Worm (Caenorhabditis elegans): ENCODE results near the gene cdk-11.1.

cdk-11.1 gene

ce11 chrII:7682488-7682887 is 16.5 kb upstream of the cdk-11.1 start:
- no peak for TF ChIP-seq ceh-82 (tag; optimal IDR thresholded peaks at IDR 0.05)

ce11 chrII:7684589-7684988 is 14.4 kb upstream of the cdk-11.1 start, which contains the start of gene F18A1.1:
Gene F18A1.1 (plus strand): TSS chrII:7684889.
- TF ChIP-seq nhr-21 (tag; optimal IDR thresholded peaks at IDR 0.05) (peak; percentile 15), F13H6.1 (tag; optimal IDR thresholded peaks at IDR 0.05) (no peak)

ce11 chrII:7690384-7690783 is 8.7 kb upstream of the cdk-11.1 start, which contains the start of gene pid-1:
Gene pid-1 (minus strand): TSS chrII:7690556.
- TF ChIP-seq mab-5 (tag; optimal IDR thresholded peaks at IDR 0.05) (no peak), elt-3 (tag; optimal IDR thresholded peaks at IDR 0.05) (no peak), sma-3 (GFP tag; optimal IDR thresholded peaks at IDR 0.05) (no peak), lin-13 (GFP tag; optimal IDR thresholded peaks at IDR 0.05) (no peak), sem-4 (tag; optimal IDR thresholded peaks at IDR 0.05) (no peak), nhr-10 (tag; optimal IDR thresholded peaks at IDR 0.05) (no peak), lin-39 (tag; optimal IDR thresholded peaks at IDR 0.05) (no peak)

- TF ChIP-seq fos-1 (tag; optimal IDR thresholded peaks at IDR 0.05), result peak; percentile 92
- TF ChIP-seq ztf-1 (GFP tag; conservative IDR thresholded peaks at IDR 0.05), result no peak
Measured at ce11 chrII:7693929-7694328, 5.1 kb upstream of the cdk-11.1 start, which contains the start of gene nhx-2. Gene nhx-2 (minus strand): TSS chrII:7693957.

ce11 chrII:7694745-7695144 is 4.3 kb upstream of the cdk-11.1 start:
- no peak for TF ChIP-seq dmd-4 (tag; optimal IDR thresholded peaks at IDR 0.05)
- no peak for TF ChIP-seq nhr-129 (tag; optimal IDR thresholded peaks at IDR 0.05)
- TF ChIP-seq zag-1 (tag; optimal IDR thresholded peaks at IDR 0.05), result no peak
- peak; percentile 50 for TF ChIP-seq crh-2 (tag; optimal IDR thresholded peaks at IDR 0.05)
- no peak for TF ChIP-seq ztf-1 (GFP tag; conservative IDR thresholded peaks at IDR 0.05)
- peak; percentile 76 for TF ChIP-seq fos-1 (tag; optimal IDR thresholded peaks at IDR 0.05)
- no peak for TF ChIP-seq nhr-77 (tag; optimal IDR thresholded peaks at IDR 0.05)
- no peak for TF ChIP-seq F13H6.1 (tag; optimal IDR thresholded peaks at IDR 0.05)

ce11 chrII:7695636-7696035 is 3.4 kb upstream of the cdk-11.1 start:
- TF ChIP-seq elt-3 (tag; optimal IDR thresholded peaks at IDR 0.05) (no peak), nhr-77 (tag; optimal IDR thresholded peaks at IDR 0.05) (no peak), ZK546.5 (tag; optimal IDR thresholded peaks at IDR 0.05) (no peak), R02D3.7 (tag; optimal IDR thresholded peaks at IDR 0.05) (no peak), dmd-4 (tag; optimal IDR thresholded peaks at IDR 0.05) (no peak), ama-1 (optimal IDR thresholded peaks at IDR 0.05) (no peak), ztf-11 (tag; optimal IDR thresholded peaks at IDR 0.05) (no peak), nhr-129 (tag; optimal IDR thresholded peaks at IDR 0.05) (no peak), crh-2 (tag; optimal IDR thresholded peaks at IDR 0.05) (peak; percentile 46), unc-55 (GFP tag; optimal IDR thresholded peaks at IDR 0.05) (no peak), egl-27 (tag; optimal IDR thresholded peaks at IDR 0.05) (no peak), zag-1 (tag; optimal IDR thresholded peaks at IDR 0.05) (no peak), mab-5 (tag; optimal IDR thresholded peaks at IDR 0.05) (no peak), lin-11 (tag; optimal IDR thresholded peaks at IDR 0.05) (no peak), peb-1 (tag; optimal IDR thresholded peaks at IDR 0.05) (no peak), ztf-1 (GFP tag; conservative IDR thresholded peaks at IDR 0.05) (no peak), lsy-2 (tag; optimal IDR thresholded peaks at IDR 0.05) (no peak), blmp-1 (tag; optimal IDR thresholded peaks at IDR 0.05; ENCODE audit: insufficient read depth) (no peak), unc-62 (GFP tag; optimal IDR thresholded peaks at IDR 0.05) (no peak), ztf-4 (tag; optimal IDR thresholded peaks at IDR 0.05) (no peak), elt-1 (tag; optimal IDR thresholded peaks at IDR 0.05) (no peak), sma-9 (GFP tag; optimal IDR thresholded peaks at IDR 0.05) (peak; percentile 59), sma-9 (tag; optimal IDR thresholded peaks at IDR 0.05) (no peak), lin-39 (tag; optimal IDR thresholded peaks at IDR 0.05) (no peak), lin-13 (GFP tag; optimal IDR thresholded peaks at IDR 0.05) (no peak), ceh-16 (tag; optimal IDR thresholded peaks at IDR 0.05) (no peak), C34F6.9 (tag; optimal IDR thresholded peaks at IDR 0.05) (no peak), fos-1 (tag; optimal IDR thresholded peaks at IDR 0.05) (peak; percentile 96), ceh-82 (tag; optimal IDR thresholded peaks at IDR 0.05) (no peak), mdl-1 (tag; optimal IDR thresholded peaks at IDR 0.05) (peak in 1 of 2 experiments; percentile 17), Y55F3AM.14 (GFP tag; optimal IDR thresholded peaks at IDR 0.05) (no peak), sem-4 (tag; optimal IDR thresholded peaks at IDR 0.05) (no peak), mbf-1 (tag; optimal IDR thresholded peaks at IDR 0.05) (no peak), nhr-6 (tag; optimal IDR thresholded peaks at IDR 0.05) (no peak), gmeb-1 (tag; optimal IDR thresholded peaks at IDR 0.05) (peak; percentile 22), nhr-25 (tag; optimal IDR thresholded peaks at IDR 0.05) (no peak), skn-1 (tag; optimal IDR thresholded peaks at IDR 0.05) (no peak)

Data from whole organism, L2 larva.